Worm (Caenorhabditis elegans) whole organism, L1 larva: ENCODE results near the gene pgp-11.

Experiments used
- C04F5.9 ChIP-seq: sonication (generic microtip); optimal IDR thresholded peaks from 2 replicates; lab custom pipeline; 2016; ENCODE audit warnings: missing genetic modification characterization, missing compliant biosample characterization
- Y116A8C.19 ChIP-seq: sonication (generic microtip); optimal IDR thresholded peaks from 2 replicates; lab custom pipeline; 2016; ENCODE audit warnings: missing compliant biosample characterization, missing genetic modification characterization, borderline replicate concordance
- alr-1 ChIP-seq: fragments of 200-800 bp; sonication (Bioruptor generic); optimal IDR thresholded peaks from 2 replicates; lab custom pipeline; 2018; ENCODE audit warnings: borderline replicate concordance, mild to moderate bottlenecking, missing genetic modification characterization, missing compliant biosample characterization
- ceh-82 ChIP-seq, 3 experiments: fragments of 150-350 bp in 1 of 3; sonication (generic microtip) in 2 of 3; optimal IDR thresholded peaks; 2 replicates each; lab custom pipeline; 2014 to 2017; ENCODE audit warnings: missing biosample characterization in 3 of 3, missing genetic modification characterization in 3 of 3
- ces-1 ChIP-seq: fragments of 150-350 bp; optimal IDR thresholded peaks from 2 replicates; lab custom pipeline; 2014; ENCODE audit warnings: missing biosample characterization, missing genetic modification reagents, missing genetic modification characterization
- efl-1 ChIP-seq, 4 experiments: fragments of 150-350 bp; optimal IDR thresholded peaks in 3 of 4; peaks in 1 of 4; 1 replicate in 1 of 4; 2 replicates in 3 of 4; lab custom pipeline; 2014; ENCODE audit warnings: missing biosample characterization in 2 of 4, missing genetic modification characterization in 2 of 4, missing genetic modification reagents in 2 of 4
- egl-13 ChIP-seq: sonication (generic microtip); optimal IDR thresholded peaks from 2 replicates; lab custom pipeline; 2016; ENCODE audit warnings: missing genotype, missing genetic modification reagents, missing genetic modification characterization, missing compliant biosample characterization
- egl-27 ChIP-seq, 2 experiments: fragments of 150-350 bp in 1 of 2; sonication (generic microtip); optimal IDR thresholded peaks; 3 replicates each; lab custom pipeline; 2017 to 2018; ENCODE audit warnings: missing biosample characterization in 2 of 2, missing genetic modification characterization in 2 of 2, missing genetic modification reagents in 2 of 2
- ets-5 ChIP-seq: fragments of 200-800 bp; sonication (Bioruptor generic); IDR thresholded peaks from 2 replicates; pipeline ENCODE4 v1.3.6; 2022; ENCODE audit warnings: missing genetic modification characterization, missing compliant biosample characterization
- fkh-4 ChIP-seq: sonication (generic microtip); optimal IDR thresholded peaks from 2 replicates; lab custom pipeline; 2016; ENCODE audit warnings: missing compliant biosample characterization, missing genetic modification characterization, borderline replicate concordance
- fkh-8 ChIP-seq: sonication (generic microtip); optimal IDR thresholded peaks from 2 replicates; lab custom pipeline; 2016; ENCODE audit warnings: mild to moderate bottlenecking, missing genetic modification characterization, missing compliant biosample characterization
- hlh-17 ChIP-seq: fragments of 200-800 bp; sonication (Bioruptor generic); optimal IDR thresholded peaks from 2 replicates; lab custom pipeline; 2018; ENCODE audit warnings: missing genetic modification characterization, mild to moderate bottlenecking, missing compliant biosample characterization, moderate library complexity, borderline replicate concordance
- hpl-2 ChIP-seq: fragments of 150-350 bp; optimal IDR thresholded peaks from 2 replicates; lab custom pipeline; 2014; ENCODE audit warnings: missing biosample characterization, missing genetic modification reagents, missing genetic modification characterization
- irx-1 ChIP-seq: sonication (generic microtip); optimal IDR thresholded peaks from 2 replicates; lab custom pipeline; 2016; ENCODE audit warnings: missing genetic modification characterization, missing compliant biosample characterization
- jun-1 ChIP-seq: fragments of 150-350 bp; optimal IDR thresholded peaks from 2 replicates; lab custom pipeline; 2014; ENCODE audit warnings: missing biosample characterization, missing genetic modification reagents, missing genetic modification characterization
- lin-13 ChIP-seq: fragments of 150-350 bp; optimal IDR thresholded peaks from 2 replicates; lab custom pipeline; 2014; ENCODE audit warnings: missing biosample characterization, missing genetic modification reagents, missing genetic modification characterization
- lin-14 ChIP-seq: fragments of 200-800 bp; sonication (Bioruptor generic); optimal IDR thresholded peaks from 2 replicates; lab custom pipeline; 2018; ENCODE audit warnings: mild to moderate bottlenecking, missing genetic modification characterization, moderate library complexity, missing compliant biosample characterization
- lin-35 ChIP-seq, 2 experiments: fragments of 150-350 bp; optimal IDR thresholded peaks; 2 replicates each; lab custom pipeline; 2014; ENCODE audit warnings: missing biosample characterization in 2 of 2, missing genetic modification characterization in 2 of 2, missing genetic modification reagents in 2 of 2
- lsy-2 ChIP-seq, 2 experiments: fragments of 150-350 bp; optimal IDR thresholded peaks; 2 replicates each; lab custom pipeline; 2014; ENCODE audit warnings: missing biosample characterization in 2 of 2, missing genetic modification characterization in 2 of 2
- mdl-1 ChIP-seq, 2 experiments: fragments of 150-350 bp; optimal IDR thresholded peaks; 2 replicates each; lab custom pipeline; 2014 to 2017; ENCODE audit warnings: missing biosample characterization in 2 of 2, missing genetic modification characterization in 2 of 2, inconsistent platforms in 1 of 2
- nhr-28 ChIP-seq: fragments of 150-350 bp; optimal IDR thresholded peaks from 2 replicates; lab custom pipeline; 2014; ENCODE audit warnings: missing biosample characterization, missing genetic modification characterization
- nhr-47 ChIP-seq: sonication (generic microtip); optimal IDR thresholded peaks from 2 replicates; lab custom pipeline; 2016; ENCODE audit warnings: mild to moderate bottlenecking, missing genetic modification characterization, moderate library complexity, missing compliant biosample characterization
- nhr-71 ChIP-seq: sonication (generic microtip); optimal IDR thresholded peaks from 2 replicates; lab custom pipeline; 2016; ENCODE audit warnings: mild to moderate bottlenecking, missing genetic modification characterization, moderate library complexity, missing compliant biosample characterization
- pqm-1 ChIP-seq: sonication (generic microtip); optimal IDR thresholded peaks from 3 replicates; lab custom pipeline; 2017; ENCODE audit warnings: missing biosample characterization, missing genetic modification characterization
- rnt-1 ChIP-seq: sonication (generic microtip); optimal IDR thresholded peaks from 2 replicates; lab custom pipeline; 2016; ENCODE audit warnings: mild to moderate bottlenecking, missing genetic modification characterization, moderate library complexity, missing compliant biosample characterization
- snu-23 ChIP-seq: sonication (generic microtip); optimal IDR thresholded peaks from 2 replicates; lab custom pipeline; 2016; ENCODE audit warnings: missing genetic modification characterization, missing compliant biosample characterization
- sptf-1 ChIP-seq: fragments of 150-350 bp; optimal IDR thresholded peaks from 2 replicates; lab custom pipeline; 2014; ENCODE audit warnings: missing biosample characterization, missing genetic modification characterization
- unc-62 ChIP-seq: fragments of 150-350 bp; optimal IDR thresholded peaks from 2 replicates; lab custom pipeline; 2014; ENCODE audit warnings: missing biosample characterization, missing genetic modification reagents, missing genetic modification characterization
- unc-86 ChIP-seq: sonication (generic microtip); optimal IDR thresholded peaks from 2 replicates; lab custom pipeline; 2016; ENCODE audit warnings: missing genetic modification characterization, missing compliant biosample characterization
- vab-15 ChIP-seq: sonication (generic microtip); optimal IDR thresholded peaks from 2 replicates; lab custom pipeline; 2017; ENCODE audit warnings: missing genotype, mild to moderate bottlenecking, missing genetic modification characterization, missing compliant biosample characterization
- zag-1 ChIP-seq: fragments of 150-350 bp; optimal IDR thresholded peaks from 2 replicates; lab custom pipeline; 2014; ENCODE audit warnings: missing biosample characterization, missing genetic modification characterization

Gene pgp-11

DNA sequence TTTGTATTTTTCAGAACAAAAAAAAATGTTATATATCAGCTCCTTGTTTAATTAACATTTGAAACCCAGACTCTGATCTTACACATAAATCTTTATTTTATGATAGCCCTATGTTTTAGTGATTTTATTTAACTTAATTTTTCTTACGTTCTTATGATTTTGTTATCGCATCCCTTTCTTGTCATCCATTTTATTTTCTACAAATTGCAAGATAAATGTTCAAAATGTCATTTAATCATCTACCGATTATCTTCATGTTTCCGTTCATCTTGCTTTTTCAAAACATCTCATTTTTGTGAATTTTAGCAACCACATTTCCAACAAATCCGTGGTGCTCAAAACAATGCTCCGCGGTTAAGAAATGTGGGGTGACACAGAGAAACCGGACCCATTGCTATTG is 27.7 kb downstream of the pgp-11 start, which contains the start of gene DH11.5:
DH11.5 (plus strand) TSS at position 301 of the 400 bp plus-strand sequence.
- TF ChIP-seq lin-35 (GFP tag; optimal IDR thresholded peaks at IDR 0.05; lab: Kevin White, UChicago) (no peak), egl-13 (no peak), C04F5.9 (no peak), nhr-28 (tag; lab: Kevin White, UChicago) (no peak), sptf-1 (no peak), irx-1 (tag; lab: Kevin White, UChicago) (no peak), zag-1 (tag; lab: Kevin White, UChicago) (no peak), alr-1 (tag; lab: Kevin White, UChicago) (no peak), vab-15 (no peak), egl-27 (tag; optimal IDR thresholded peaks at IDR 0.05; lab: Kevin White, UChicago) (no peak), hpl-2 (GFP tag; lab: Kevin White, UChicago) (no peak), ceh-82 (tag; optimal IDR thresholded peaks at IDR 0.05; lab: Kevin White, UChicago) (no peak)

DNA sequence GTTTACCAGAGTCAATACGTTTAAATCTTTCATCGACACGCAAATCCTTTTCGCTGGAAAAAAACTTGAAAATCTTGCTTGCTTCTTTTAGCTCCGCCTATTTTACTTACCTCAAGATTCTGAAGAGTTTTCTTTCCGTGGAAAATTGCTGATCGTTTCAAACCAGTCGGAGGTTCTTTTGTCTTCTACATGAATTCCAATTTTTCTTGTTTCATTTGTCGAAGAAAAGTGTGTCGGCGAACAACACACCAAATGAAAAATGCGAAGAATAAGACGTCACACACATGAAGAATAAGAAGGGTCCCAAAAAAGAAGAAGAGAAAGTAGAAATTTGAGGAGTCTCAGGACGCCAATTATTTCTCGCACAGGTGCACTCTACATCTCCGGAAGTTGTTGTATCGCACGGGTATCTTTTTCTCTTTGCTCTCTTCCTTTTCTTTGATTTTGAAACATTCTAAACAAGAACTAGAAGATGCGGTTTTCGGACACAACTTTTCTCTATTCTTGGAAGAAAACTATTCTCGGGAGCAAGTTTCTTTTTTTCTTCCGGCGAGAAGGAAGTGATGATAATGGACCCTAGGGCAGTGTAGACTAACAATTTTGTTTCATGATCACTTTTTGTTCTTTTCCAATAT is 29.8 kb downstream of the pgp-11 start:
- peak; percentile 7 for TF ChIP-seq unc-86 (tag; lab: Kevin White, UChicago)
- peak; percentile 60 for TF ChIP-seq lin-14
- peak; percentile 22 for TF ChIP-seq nhr-71 (tag; lab: Kevin White, UChicago)
- no peak for TF ChIP-seq mdl-1 (tag; optimal IDR thresholded peaks at IDR 0.05; lab: Kevin White, UChicago)
- TF ChIP-seq fkh-8 (tag; lab: Kevin White, UChicago): no peak
- no peak for TF ChIP-seq efl-1 (optimal IDR thresholded peaks at IDR 0.05; lab: Kevin White, UChicago)
- peak in 1 of 2 experiments; percentile 71 for TF ChIP-seq efl-1 (GFP tag; optimal IDR thresholded peaks at IDR 0.05 in 1 of 2; lab: Kevin White, UChicago)

DNA sequence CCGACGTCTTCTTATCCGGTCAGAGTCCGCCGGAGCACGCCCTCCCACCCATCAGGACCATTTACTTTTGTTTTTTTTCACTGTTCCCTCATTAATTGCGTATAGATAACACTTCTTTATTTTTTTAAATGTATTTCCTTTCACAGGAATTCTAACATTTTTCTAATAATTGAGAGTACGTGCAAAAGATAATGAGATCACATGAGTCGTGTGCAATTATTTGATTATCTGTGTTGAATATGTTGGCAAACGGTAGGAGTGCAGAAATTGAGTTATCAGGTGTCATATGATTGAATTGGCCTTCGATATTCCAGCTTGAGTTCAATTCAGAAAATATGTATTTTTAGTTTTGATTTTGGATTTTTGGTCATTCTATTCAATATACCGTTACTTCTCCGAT is 35.7 kb downstream of the pgp-11 start:
- TF ChIP-seq unc-62 (GFP tag; lab: Kevin White, UChicago) (no peak), lsy-2 (tag; optimal IDR thresholded peaks at IDR 0.05; lab: Kevin White, UChicago) (no peak), Y116A8C.19 (tag; lab: Kevin White, UChicago) (no peak), hlh-17 (GFP tag; lab: Kevin White, UChicago) (no peak), fkh-8 (tag; lab: Kevin White, UChicago) (peak; percentile 9), fkh-4 (tag; lab: Kevin White, UChicago) (no peak), nhr-47 (tag; lab: Kevin White, UChicago) (peak; percentile 45), ces-1 (GFP tag; lab: Kevin White, UChicago) (no peak), nhr-71 (tag; lab: Kevin White, UChicago) (peak; percentile 39)

DNA sequence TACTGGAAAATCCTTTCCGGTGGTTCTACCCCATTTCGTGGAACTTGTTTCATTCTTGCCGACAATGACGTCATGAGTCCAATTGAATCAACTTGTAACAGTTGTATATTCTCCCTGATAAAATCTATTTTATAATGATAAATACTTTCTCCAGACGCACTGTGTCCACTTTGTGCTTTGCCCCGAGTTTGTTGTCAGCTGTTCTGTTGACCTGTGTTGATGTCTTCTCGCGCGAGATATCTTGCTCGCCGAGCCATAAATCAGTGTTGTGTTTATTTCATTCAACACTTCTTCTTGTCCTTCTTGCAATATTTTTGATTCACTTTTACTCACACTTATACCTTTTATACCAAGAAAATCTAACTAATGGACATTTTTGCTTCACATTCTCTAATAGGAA is 41.9 kb downstream of the pgp-11 start:
- TF ChIP-seq fkh-8 (tag; lab: Kevin White, UChicago): peak; percentile 2
- TF ChIP-seq rnt-1: peak; percentile 13
- TF ChIP-seq snu-23 (GFP tag; lab: Kevin White, UChicago): no peak
- peak; percentile 43 for TF ChIP-seq nhr-71 (tag; lab: Kevin White, UChicago)

DNA sequence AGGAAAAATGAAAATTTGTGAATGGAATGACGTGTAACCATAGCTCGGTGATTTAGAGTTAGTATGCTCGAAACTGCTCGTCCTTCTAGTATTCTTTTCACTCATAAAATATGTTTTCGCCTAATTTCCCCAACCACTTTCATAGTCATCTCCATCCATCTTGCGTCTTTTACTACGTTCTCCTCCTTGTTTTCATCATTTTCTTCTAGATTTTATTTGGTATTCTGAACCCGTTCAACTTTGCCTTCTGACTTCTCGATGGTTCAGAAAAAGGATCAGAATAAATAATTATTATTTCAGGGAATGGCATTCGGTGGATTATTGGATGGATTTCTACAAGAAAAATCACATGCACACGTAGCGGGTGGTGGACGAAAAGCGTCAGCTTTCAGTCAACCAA is 45.5 kb downstream of the pgp-11 start, which contains the start of gene C04H4.1:
C04H4.1 (plus strand) TSS at position 301 of the 400 bp plus-strand sequence.
- no peak for TF ChIP-seq ets-5
- TF ChIP-seq lin-13 (GFP tag; lab: Kevin White, UChicago): no peak

DNA sequence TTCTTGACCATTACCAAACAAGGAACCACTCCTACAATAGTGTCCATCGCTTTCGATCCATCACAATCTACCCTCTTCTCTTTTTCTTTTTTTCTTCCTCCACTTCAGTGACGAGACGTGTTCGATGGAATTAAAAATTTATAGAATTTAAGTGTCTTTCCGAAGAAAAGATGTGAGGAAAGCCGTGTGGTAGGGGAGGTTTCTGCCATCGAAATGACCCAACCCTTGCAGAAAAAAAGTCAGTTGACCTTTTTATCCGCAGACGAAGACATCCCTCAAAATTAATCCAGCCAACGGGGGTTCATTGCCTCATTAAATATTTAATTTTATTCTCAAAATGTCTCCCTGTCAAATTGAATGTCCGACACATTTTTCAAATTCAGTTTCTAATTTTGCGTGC is 48.5 kb downstream of the pgp-11 start:
- TF ChIP-seq pqm-1 (tag; lab: Kevin White, UChicago) (no peak), jun-1 (tag; lab: Kevin White, UChicago) (no peak), unc-86 (tag; lab: Kevin White, UChicago) (peak; percentile 53), lin-35 (GFP tag; optimal IDR thresholded peaks at IDR 0.05; lab: Kevin White, UChicago) (no peak)
